Worm (Caenorhabditis elegans): ENCODE results near the gene C17C3.15.

The C17C3.15 gene

ce11 chrII:5619298-5619697 lies 48.8 kb downstream of the C17C3.15 start, which contains the start of gene dhs-6 (continued):
- no peak for TF ChIP-seq unc-98 (GFP tag; IDR thresholded peaks at IDR 0.05)
- no peak for TF ChIP-seq xbp-1 (tag; optimal IDR thresholded peaks at IDR 0.05)
- TF ChIP-seq nhr-71 (tag; optimal IDR thresholded peaks at IDR 0.05), result peak; percentile 13
- TF ChIP-seq pax-3 (tag; optimal IDR thresholded peaks at IDR 0.05), result no peak
- no peak for TF ChIP-seq fkh-8 (tag; optimal IDR thresholded peaks at IDR 0.05)
- TF ChIP-seq lin-35 (GFP tag; optimal IDR thresholded peaks at IDR 0.05), result no peak
- peak; percentile 56 for TF ChIP-seq nhr-85 (tag)
- TF ChIP-seq egl-27 (tag; optimal IDR thresholded peaks at IDR 0.05), result no peak
- TF ChIP-seq elt-2 (tag; optimal IDR thresholded peaks at IDR 0.05), result peak; percentile 20
- TF ChIP-seq efl-1 (optimal IDR thresholded peaks at IDR 0.05), result no peak
- TF ChIP-seq efl-1 (GFP tag; optimal IDR thresholded peaks at IDR 0.05 in 1 of 2), result no peak
- no peak for TF ChIP-seq pqm-1 (tag; optimal IDR thresholded peaks at IDR 0.05)
- TF ChIP-seq F16B12.6 (tag; optimal IDR thresholded peaks at IDR 0.05), result no peak
- TF ChIP-seq C16A3.4 (tag; optimal IDR thresholded peaks at IDR 0.05), result peak; percentile 15
- no peak for TF ChIP-seq nhr-47 (tag; optimal IDR thresholded peaks at IDR 0.05)
- TF ChIP-seq sox-4 (tag; optimal IDR thresholded peaks at IDR 0.05), result no peak
- no peak for TF ChIP-seq dpl-1 (GFP tag; optimal IDR thresholded peaks at IDR 0.05)
- TF ChIP-seq mdl-1 (tag; optimal IDR thresholded peaks at IDR 0.05), result no peak
- no peak for TF ChIP-seq ztf-11 (tag; optimal IDR thresholded peaks at IDR 0.05)
- no peak for TF ChIP-seq nhr-28 (tag; optimal IDR thresholded peaks at IDR 0.05)
- TF ChIP-seq vab-15 (tag; optimal IDR thresholded peaks at IDR 0.05), result no peak
- TF ChIP-seq ceh-82 (tag; optimal IDR thresholded peaks at IDR 0.05), result no peak
- no peak for TF ChIP-seq alr-1 (tag; optimal IDR thresholded peaks at IDR 0.05; ENCODE audit: borderline replicate concordance)
- TF ChIP-seq blmp-1 (tag; optimal IDR thresholded peaks at IDR 0.05), result peak; percentile 58
- no peak for TF ChIP-seq skn-1 (tag; optimal IDR thresholded peaks at IDR 0.05)
- TF ChIP-seq C04F5.9 (tag; optimal IDR thresholded peaks at IDR 0.05), result no peak
- no peak for TF ChIP-seq tlp-1 (tag; optimal IDR thresholded peaks at IDR 0.05)
